Worm (Caenorhabditis elegans): ENCODE data around the gene F35F11.2.

Gene F35F11.2

DNA sequence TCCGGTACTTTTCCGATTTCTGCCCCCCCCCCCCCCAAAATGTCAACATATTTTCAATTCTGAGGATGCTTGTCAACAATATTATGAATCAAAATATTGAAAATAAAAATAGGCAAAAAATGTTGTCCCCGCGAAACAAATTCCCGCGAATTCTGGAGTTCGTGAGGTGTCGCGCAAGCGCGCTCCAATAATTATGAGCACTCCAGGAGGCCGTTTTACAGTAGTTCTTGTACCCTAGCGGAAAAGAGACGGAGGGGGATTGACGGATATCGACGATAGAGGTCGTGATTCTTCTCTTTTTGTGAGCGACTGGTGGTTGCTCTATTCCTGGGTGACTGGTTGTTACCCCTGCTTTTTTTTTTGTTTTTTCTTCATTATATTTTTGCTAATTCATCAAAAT lies 30.7 kb downstream of the F35F11.2 start:
- TF ChIP-seq dsc-1 (tag; optimal IDR thresholded peaks at IDR 0.05) (no peak), ces-1 (GFP tag; optimal IDR thresholded peaks at IDR 0.05) (no peak), sptf-1 (tag; optimal IDR thresholded peaks at IDR 0.05) (no peak), C34B4.2 (tag; optimal IDR thresholded peaks at IDR 0.05) (no peak), zip-4 (GFP tag; optimal IDR thresholded peaks at IDR 0.05) (no peak), zag-1 (tag; optimal IDR thresholded peaks at IDR 0.05) (no peak)

DNA sequence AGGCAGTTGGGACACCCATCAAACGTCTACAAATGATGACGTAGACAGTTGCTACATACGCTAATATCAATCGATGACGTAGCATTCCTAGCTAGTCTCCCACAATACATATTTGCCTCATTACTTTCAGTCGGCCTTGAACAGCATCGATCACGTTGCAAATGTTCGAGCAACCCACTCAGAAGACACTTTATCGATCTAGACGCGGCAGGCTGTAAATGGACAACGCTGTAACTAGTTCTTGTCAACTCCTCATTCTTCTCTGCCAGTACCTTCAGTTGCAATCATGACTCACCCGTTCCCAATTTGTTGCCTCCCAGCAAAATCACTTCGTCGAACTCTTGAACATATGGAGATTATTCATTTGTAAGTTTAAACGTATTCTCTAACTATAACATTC lies 31.9 kb downstream of the F35F11.2 start, which contains the start of gene pqn-75:
Gene pqn-75 (plus strand): TSS at position 301 of the 400 bp plus-strand sequence.
- no peak for TF ChIP-seq jun-1 (tag; optimal IDR thresholded peaks at IDR 0.05)
- no peak for TF ChIP-seq lsy-2 (tag; optimal IDR thresholded peaks at IDR 0.05)
- no peak for TF ChIP-seq mep-1 (tag; optimal IDR thresholded peaks at IDR 0.05)
- no peak for TF ChIP-seq aly-2 (tag; optimal IDR thresholded peaks at IDR 0.05)
- TF ChIP-seq hpl-2 (GFP tag; optimal IDR thresholded peaks at IDR 0.05): no peak
- no peak for TF ChIP-seq swsn-7 (tag; optimal IDR thresholded peaks at IDR 0.05)
- TF ChIP-seq F16B12.6 (tag; optimal IDR thresholded peaks at IDR 0.05): no peak
- no peak for TF ChIP-seq sox-4 (tag; optimal IDR thresholded peaks at IDR 0.05)
- TF ChIP-seq hlh-4 (tag; optimal IDR thresholded peaks at IDR 0.05): no peak
- TF ChIP-seq ceh-82 (tag; optimal IDR thresholded peaks at IDR 0.05): no peak
- TF ChIP-seq ama-1 (optimal IDR thresholded peaks at IDR 0.05): no peak
- no peak for TF ChIP-seq unc-130 (tag; optimal IDR thresholded peaks at IDR 0.05)
- TF ChIP-seq nhr-237 (tag; optimal IDR thresholded peaks at IDR 0.05): no peak
- TF ChIP-seq isw-1 (GFP tag; IDR thresholded peaks at IDR 0.05): no peak
- TF ChIP-seq ztf-11 (tag; optimal IDR thresholded peaks at IDR 0.05): no peak
- TF ChIP-seq nhr-12 (tag; optimal IDR thresholded peaks at IDR 0.05): no peak
- no peak for TF ChIP-seq ets-5 (GFP tag; IDR thresholded peaks at IDR 0.05)

DNA sequence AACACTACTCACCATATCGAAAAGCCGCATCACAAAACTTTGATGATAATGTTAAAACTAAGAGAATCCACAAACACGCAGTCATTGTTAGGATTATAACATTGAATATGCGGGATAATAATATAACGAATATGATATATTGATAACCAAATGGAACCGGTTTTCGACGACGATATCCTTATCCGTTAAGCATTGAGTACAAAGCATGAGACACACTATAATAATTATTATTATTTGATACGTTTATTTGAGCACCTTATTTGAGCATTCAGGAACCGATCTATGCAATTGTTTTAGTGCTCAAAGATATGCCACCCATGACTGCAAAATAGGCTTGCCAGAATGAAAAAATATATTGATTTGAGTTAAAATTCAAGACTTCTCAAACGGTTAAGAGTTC lies 34.5 kb downstream of the F35F11.2 start, which contains the start of gene W03D2.9:
Gene W03D2.9 (minus strand): TSS at position 101 of the 400 bp plus-strand sequence.
- no peak for TF ChIP-seq fkh-10 (GFP tag; optimal IDR thresholded peaks at IDR 0.05)
- no peak for TF ChIP-seq lin-13 (GFP tag; optimal IDR thresholded peaks at IDR 0.05)
- TF ChIP-seq fos-1 (tag; optimal IDR thresholded peaks at IDR 0.05): no peak
- no peak for TF ChIP-seq lsy-2 (tag; optimal IDR thresholded peaks at IDR 0.05)
- TF ChIP-seq pqm-1 (tag; optimal IDR thresholded peaks at IDR 0.05): no peak
- TF ChIP-seq sup-37 (GFP tag; optimal IDR thresholded peaks at IDR 0.05): no peak
- TF ChIP-seq nhr-84 (tag; optimal IDR thresholded peaks at IDR 0.05): no peak
- TF ChIP-seq ces-1 (GFP tag; optimal IDR thresholded peaks at IDR 0.05): no peak
- no peak for TF ChIP-seq lin-39 (tag; optimal IDR thresholded peaks at IDR 0.05)
- no peak for TF ChIP-seq ceh-63 (GFP tag; optimal IDR thresholded peaks at IDR 0.05)
- no peak for TF ChIP-seq fkh-8 (tag; optimal IDR thresholded peaks at IDR 0.05)
- no peak for TF ChIP-seq ztf-11 (tag; optimal IDR thresholded peaks at IDR 0.05)
- no peak for TF ChIP-seq sptf-1 (tag; optimal IDR thresholded peaks at IDR 0.05)
- TF ChIP-seq alr-1 (tag; optimal IDR thresholded peaks at IDR 0.05; ENCODE audit: borderline replicate concordance): no peak

DNA sequence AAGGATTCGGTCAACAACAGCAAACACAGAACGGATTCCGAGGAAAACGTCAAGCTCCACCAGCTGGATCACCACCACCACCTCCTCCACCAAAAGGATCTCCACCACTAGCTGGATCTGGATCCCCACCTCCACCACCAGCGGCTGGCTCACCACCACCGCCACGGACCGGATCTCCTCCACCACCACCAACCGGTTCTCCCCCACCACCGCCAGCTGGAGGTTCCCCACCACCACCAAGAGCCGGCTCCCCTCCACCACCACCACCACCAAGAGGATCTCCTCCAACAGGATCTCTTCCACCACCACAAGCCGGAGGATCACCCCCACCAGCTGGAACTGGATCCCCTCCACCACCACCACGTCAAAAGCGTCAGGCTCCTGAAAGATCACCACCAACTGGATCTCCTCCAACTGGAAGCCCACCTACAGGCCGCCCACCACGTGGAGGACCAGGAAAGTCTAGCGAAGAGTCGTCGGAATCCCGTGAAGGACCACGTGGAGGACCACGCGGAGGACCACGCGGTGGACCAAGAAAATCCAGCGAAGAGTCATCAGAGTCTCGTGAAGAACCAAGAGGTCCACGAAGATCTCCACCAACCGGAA lies 36.7 kb downstream of the F35F11.2 start:
- no peak for TF ChIP-seq C04F5.9 (tag; optimal IDR thresholded peaks at IDR 0.05)
- TF ChIP-seq egl-13 (tag; optimal IDR thresholded peaks at IDR 0.05): no peak
- TF ChIP-seq sox-4 (tag; optimal IDR thresholded peaks at IDR 0.05): no peak
- no peak for TF ChIP-seq efl-1 (optimal IDR thresholded peaks at IDR 0.05)
- TF ChIP-seq efl-1 (GFP tag; optimal IDR thresholded peaks at IDR 0.05 in 1 of 2): peak in 1 of 2 experiments; percentile 15
- TF ChIP-seq vab-15 (tag; optimal IDR thresholded peaks at IDR 0.05): no peak
- TF ChIP-seq ets-5 (GFP tag; IDR thresholded peaks at IDR 0.05): no peak
- TF ChIP-seq ceh-8 (GFP tag; optimal IDR thresholded peaks at IDR 0.05): peak; percentile 44
- no peak for TF ChIP-seq sup-37 (GFP tag; optimal IDR thresholded peaks at IDR 0.05)
